Fruit fly (Drosophila melanogaster) whole organism, wandering third instar larva: ENCODE data around the gene CG11951.
A peak's percentile ranks its signal among the peaks of the same experiment; 100 is the strongest.

Experiments
- Abd-B ChIP-seq: fragments of >200 bp; optimal IDR thresholded peaks from 2 replicates; lab custom pipeline; 2017; ENCODE audit warnings: missing biosample characterization, missing genetic modification characterization
- CG32264 ChIP-seq: fragments of 200-800 bp; sonication (Bioruptor generic); optimal IDR thresholded peaks from 2 replicates; lab custom pipeline; 2016; ENCODE audit warnings: missing biosample characterization, missing genetic modification characterization
- CG9705 ChIP-seq: fragments of 200-800 bp; sonication (Bioruptor generic); optimal IDR thresholded peaks from 2 replicates; lab custom pipeline; 2018; ENCODE audit warnings: missing biosample characterization, mild to moderate bottlenecking, missing genetic modification characterization
- CrebA ChIP-seq: fragments of 200-800 bp; sonication (Bioruptor generic); optimal IDR thresholded peaks from 2 replicates; lab custom pipeline; 2016; ENCODE audit warnings: missing biosample characterization, mild to moderate bottlenecking, missing genetic modification characterization, borderline replicate concordance
- Dif ChIP-seq: fragments of 200-275, 200-300 bp; sonication (Bioruptor generic); optimal IDR thresholded peaks from 2 replicates; lab custom pipeline; 2018; ENCODE audit warnings: missing biosample characterization, missing genetic modification characterization; ENCODE audit not compliant: partially characterized antibody
- HLH106 ChIP-seq: fragments of 200-800 bp; optimal IDR thresholded peaks from 3 replicates; lab custom pipeline; 2019; ENCODE audit warnings: missing biosample characterization, mild to moderate bottlenecking, missing genetic modification characterization, moderate library complexity
- Hnf4 ChIP-seq: fragments of 200-800 bp; sonication (Bioruptor generic); optimal IDR thresholded peaks from 2 replicates; lab custom pipeline; 2016; ENCODE audit warnings: missing biosample characterization, mild to moderate bottlenecking, missing genetic modification characterization
- Hr78 ChIP-seq: fragments of >200 bp; optimal IDR thresholded peaks from 2 replicates; lab custom pipeline; 2017; ENCODE audit warnings: missing biosample characterization, missing genetic modification characterization
- Jra ChIP-seq: sonication (Bioruptor generic); optimal IDR thresholded peaks from 2 replicates; lab custom pipeline; 2016; ENCODE audit warnings: missing biosample characterization, missing genetic modification characterization
- Myc ChIP-seq: fragments of >200 bp; optimal IDR thresholded peaks from 2 replicates; lab custom pipeline; 2017
- N ChIP-seq: fragments of >200 bp; optimal IDR thresholded peaks from 2 replicates; lab custom pipeline; 2018; ENCODE audit warnings: missing biosample characterization, missing external identifiers, missing genetic modification characterization
- OdsH ChIP-seq: fragments of 200-800 bp; sonication (Bioruptor generic); optimal IDR thresholded peaks from 2 replicates; lab custom pipeline; 2016; ENCODE audit warnings: missing biosample characterization, mild to moderate bottlenecking, missing genetic modification characterization
- Rel ChIP-seq, 2 experiments: fragments of 200-800 bp; sonication (Bioruptor generic) in 1 of 2; optimal IDR thresholded peaks; 2 replicates in 1 of 2; 3 replicates in 1 of 2; lab custom pipeline; 2016 to 2019; ENCODE audit warnings: mild to moderate bottlenecking in 2 of 2, missing biosample characterization in 2 of 2, missing genetic modification characterization in 2 of 2, moderate library complexity in 1 of 2
- Sp1 ChIP-seq: fragments of 200-800 bp; sonication (Bioruptor generic); optimal IDR thresholded peaks from 3 replicates; lab custom pipeline; 2019; ENCODE audit warnings: missing biosample characterization, mild to moderate bottlenecking, missing genetic modification characterization, moderate library complexity
- Vsx2 ChIP-seq: fragments of 200-300, 225-300 bp; sonication (Bioruptor generic); optimal IDR thresholded peaks from 2 replicates; lab custom pipeline; 2018; ENCODE audit warnings: missing biosample characterization, missing genetic modification characterization; ENCODE audit not compliant: partially characterized antibody
- br ChIP-seq: fragments of 200-800 bp; sonication (Bioruptor generic); optimal IDR thresholded peaks from 2 replicates; lab custom pipeline; 2016; ENCODE audit warnings: missing biosample characterization, missing genetic modification characterization
- brk ChIP-seq: fragments of 200-800 bp; sonication (Bioruptor generic); optimal IDR thresholded peaks from 2 replicates; lab custom pipeline; 2016; ENCODE audit warnings: missing biosample characterization, mild to moderate bottlenecking, missing genetic modification characterization
- dmrt93B ChIP-seq: fragments of 200-800 bp; sonication (Bioruptor generic); optimal IDR thresholded peaks from 2 replicates; lab custom pipeline; 2018; ENCODE audit warnings: missing biosample characterization, mild to moderate bottlenecking, missing genetic modification characterization
- ey ChIP-seq: fragments of 200-800 bp; sonication (Bioruptor generic); optimal IDR thresholded peaks from 2 replicates; lab custom pipeline; 2016; ENCODE audit warnings: missing biosample characterization, missing genetic modification characterization
- fru ChIP-seq: fragments of 200-800 bp; sonication (Bioruptor generic); optimal IDR thresholded peaks from 3 replicates; lab custom pipeline; 2016; ENCODE audit warnings: missing biosample characterization, mild to moderate bottlenecking, missing genetic modification characterization
- h ChIP-seq: fragments of 200-800 bp; sonication (Bioruptor generic); optimal IDR thresholded peaks from 3 replicates; lab custom pipeline; 2016; ENCODE audit warnings: missing biosample characterization, mild to moderate bottlenecking, missing genetic modification characterization
- jim ChIP-seq: fragments of 175-275, 200-325 bp; sonication (Bioruptor generic); optimal IDR thresholded peaks from 2 replicates; lab custom pipeline; 2016; ENCODE audit warnings: missing biosample characterization, mild to moderate bottlenecking, missing genetic modification characterization
- psq ChIP-seq: fragments of 200-800 bp; sonication (Bioruptor generic); optimal IDR thresholded peaks from 3 replicates; lab custom pipeline; 2017; ENCODE audit warnings: missing biosample characterization, mild to moderate bottlenecking, missing genetic modification characterization, moderate library complexity
- rgr ChIP-seq: fragments of 200-800 bp; sonication (Bioruptor generic); optimal IDR thresholded peaks from 3 replicates; lab custom pipeline; 2016; ENCODE audit warnings: missing biosample characterization, mild to moderate bottlenecking, missing genetic modification characterization
- sage ChIP-seq: fragments of 200-800 bp; sonication (Bioruptor generic); optimal IDR thresholded peaks from 2 replicates; lab custom pipeline; 2016; ENCODE audit warnings: missing biosample characterization, mild to moderate bottlenecking, missing genetic modification characterization
- sv ChIP-seq: fragments of 200-800 bp; sonication (Bioruptor generic); optimal IDR thresholded peaks from 3 replicates; lab custom pipeline; 2016; ENCODE audit warnings: missing biosample characterization, missing genetic modification characterization
- tai ChIP-seq: sonication (Bioruptor generic); optimal IDR thresholded peaks from 2 replicates; lab custom pipeline; 2016; ENCODE audit warnings: missing biosample characterization, missing genetic modification characterization
- woc ChIP-seq: sonication (Bioruptor generic); optimal IDR thresholded peaks from 2 replicates; lab custom pipeline; 2016; ENCODE audit warnings: missing biosample characterization, mild to moderate bottlenecking, missing genetic modification characterization

The CG11951 gene

DNA sequence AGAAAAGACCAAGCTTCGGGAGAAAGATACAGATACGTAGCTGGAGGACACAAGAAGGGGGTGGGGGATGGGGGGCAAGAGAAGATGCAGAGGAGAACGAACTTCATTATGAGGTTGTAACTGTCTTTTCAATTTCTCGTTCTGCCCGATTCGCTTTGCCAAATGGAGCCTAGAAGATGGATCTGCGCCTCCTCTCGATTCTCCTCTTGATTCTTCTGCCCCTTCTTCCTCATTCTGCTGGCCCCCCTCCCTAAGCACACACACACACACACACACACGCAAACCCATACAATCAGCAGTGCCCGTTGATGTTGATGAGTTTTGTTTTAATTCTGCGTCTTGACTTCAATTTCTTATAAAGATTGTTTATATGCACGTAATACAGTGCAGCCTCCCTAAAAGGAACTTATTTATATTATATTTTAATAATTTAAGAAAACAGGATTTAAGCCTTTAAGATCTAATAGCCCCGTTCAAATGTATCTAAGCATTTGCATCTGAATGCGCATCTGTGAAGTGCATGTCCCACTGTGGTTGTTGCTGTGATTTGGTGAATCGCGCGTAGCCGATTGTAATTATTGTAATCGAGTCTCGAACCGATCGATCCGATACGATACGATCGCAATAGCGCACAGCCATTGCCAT, 31.4 kb downstream of the CG11951 start (continued):
- TF ChIP-seq ey (GFP tag; lab: Kevin White, UChicago) = peak; percentile 72
- peak; percentile 80 for TF ChIP-seq dmrt93B (GFP tag; lab: Kevin White, UChicago)
- peak; percentile 76 for TF ChIP-seq sage (GFP tag; lab: Kevin White, UChicago)
- peak; percentile 56 for TF ChIP-seq N (GFP tag; lab: Kevin White, UChicago)
- peak; percentile 50 for TF ChIP-seq woc (GFP tag; lab: Kevin White, UChicago)

DNA sequence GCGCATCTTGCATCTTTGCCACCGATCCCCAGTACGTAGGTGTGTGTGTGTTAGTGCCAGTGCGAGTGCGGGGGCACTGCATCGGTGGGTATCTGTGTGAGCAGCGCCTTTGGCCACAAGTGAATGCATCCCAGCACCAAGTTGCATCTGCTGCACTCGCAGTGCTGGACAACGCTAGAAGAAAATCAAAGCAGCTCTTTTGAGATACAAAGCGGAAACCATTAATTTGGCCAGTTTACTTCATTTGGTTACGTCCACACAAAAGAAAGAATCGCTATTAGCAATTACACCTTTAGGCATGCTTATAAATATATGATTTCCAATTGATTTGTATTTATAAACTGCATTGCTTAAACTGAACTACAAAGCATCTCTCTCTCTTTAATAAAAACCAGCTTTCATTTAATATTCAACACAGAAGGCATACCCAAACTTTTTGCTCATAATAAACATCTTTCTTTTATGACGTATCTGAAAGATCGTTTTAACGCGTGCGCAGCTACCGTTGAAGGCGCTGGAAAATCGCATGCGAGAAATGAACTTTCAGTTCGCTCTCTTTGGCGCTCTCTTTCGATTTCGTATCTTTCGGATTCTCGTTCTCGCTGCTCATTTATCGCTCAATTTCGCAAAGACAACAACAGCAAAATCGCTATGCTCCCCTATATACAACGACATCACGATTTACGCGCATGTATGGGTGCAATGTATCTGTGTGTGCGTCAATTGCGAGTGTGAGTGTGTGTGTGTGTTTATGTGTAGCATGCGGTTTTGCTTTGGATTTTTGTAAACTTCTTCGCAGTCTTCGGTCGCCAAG, 32.1 kb downstream of the CG11951 start:
- TF ChIP-seq brk (GFP tag; lab: Kevin White, UChicago) = peak; percentile 31
- peak; percentile 2 for TF ChIP-seq Rel (GFP tag; optimal IDR thresholded peaks at IDR 0.05; lab: Kevin White, UChicago)
- no peak for TF ChIP-seq Rel (tag; optimal IDR thresholded peaks at IDR 0.05; lab: Kevin White, UChicago)
- TF ChIP-seq sage (GFP tag; lab: Kevin White, UChicago) = peak; percentile 10
- TF ChIP-seq Vsx2 (GFP tag; lab: Kevin White, UChicago) = peak; percentile 41
- TF ChIP-seq Dif (GFP tag; lab: Kevin White, UChicago) = peak; percentile 20
- no peak for TF ChIP-seq N (GFP tag; lab: Kevin White, UChicago)
- TF ChIP-seq tai (GFP tag; lab: Kevin White, UChicago) = no peak

DNA sequence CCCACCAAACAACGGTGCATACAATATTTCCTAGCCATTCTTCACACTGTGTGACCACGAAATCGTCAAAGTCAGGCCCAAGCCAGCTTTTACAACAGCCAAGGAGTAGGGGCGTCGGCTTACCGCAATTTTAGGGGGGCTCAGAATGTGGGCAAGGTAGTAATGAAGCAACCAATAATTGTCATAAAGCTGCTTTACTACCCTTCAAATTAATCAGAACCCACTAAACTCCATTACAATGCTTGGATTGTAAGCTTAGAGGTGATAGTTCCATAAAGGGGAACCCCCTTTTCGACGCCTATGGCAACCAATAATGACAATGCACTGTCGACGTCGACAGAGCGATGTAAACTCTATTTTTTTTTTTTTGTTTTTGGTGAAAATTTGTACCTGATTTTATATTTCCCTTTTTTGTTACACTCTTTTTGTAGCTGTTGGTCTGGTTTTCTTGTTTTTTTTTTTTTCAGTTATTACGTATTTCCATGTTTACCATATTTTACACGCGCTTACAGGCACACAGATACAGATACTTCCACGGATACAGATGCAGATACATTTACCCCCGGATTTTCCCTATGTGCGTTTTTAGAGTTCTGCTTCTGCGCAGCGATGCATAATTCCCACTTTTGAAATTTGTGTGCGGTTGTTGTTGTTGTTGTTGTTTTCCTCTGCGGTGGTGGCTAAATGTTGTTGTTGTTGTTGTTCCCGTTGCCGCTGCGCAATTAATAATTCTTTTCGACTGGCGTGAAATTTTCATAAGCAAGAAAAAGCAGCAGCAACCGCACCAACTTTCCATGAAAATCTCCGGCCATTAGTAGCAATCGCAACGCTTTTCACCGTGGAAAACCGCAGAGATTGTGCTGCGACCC, 33.7 kb downstream of the CG11951 start:
- TF ChIP-seq sv (peak; percentile 50), Jra (GFP tag; lab: Kevin White, UChicago) (no peak)

DNA sequence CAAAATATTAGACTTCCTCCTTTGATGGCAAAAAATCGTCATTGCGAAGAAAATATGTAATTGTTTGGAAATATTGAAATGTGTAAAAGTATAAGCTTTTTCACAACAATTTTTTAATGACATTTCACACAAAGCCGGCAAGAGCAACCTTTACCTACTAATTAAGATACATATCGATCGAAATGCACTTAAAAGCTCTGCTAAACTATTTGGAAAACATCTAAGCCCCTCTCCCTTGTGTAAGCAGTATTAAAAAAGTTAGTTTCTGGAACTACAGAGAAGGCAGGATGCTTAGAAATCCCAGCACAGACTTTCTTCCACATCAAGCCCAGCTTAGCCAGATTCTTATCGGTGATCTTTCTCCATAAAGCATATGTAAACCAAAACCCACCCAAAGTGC, 34.5 kb downstream of the CG11951 start, which contains the start of gene Cyt-c1L:
Gene Cyt-c1L, minus strand, starts transcription at position 101 of the 400 bp plus-strand sequence.
- TF ChIP-seq CG32264 (GFP tag; lab: Kevin White, UChicago) = no peak
- TF ChIP-seq woc (GFP tag; lab: Kevin White, UChicago) = no peak
- no peak for TF ChIP-seq Sp1 (GFP tag; lab: Kevin White, UChicago)
- no peak for TF ChIP-seq Hr78
- TF ChIP-seq sage (GFP tag; lab: Kevin White, UChicago) = no peak
- TF ChIP-seq CG9705 (GFP tag; lab: Kevin White, UChicago) = no peak
- TF ChIP-seq Myc (lab: Kevin White, UChicago) = no peak
- TF ChIP-seq Jra (GFP tag; lab: Kevin White, UChicago) = no peak
- no peak for TF ChIP-seq brk (GFP tag; lab: Kevin White, UChicago)
- TF ChIP-seq fru (GFP tag; lab: Kevin White, UChicago) = no peak
- no peak for TF ChIP-seq OdsH (GFP tag; lab: Kevin White, UChicago)
- TF ChIP-seq Hnf4 (GFP tag; lab: Kevin White, UChicago) = no peak

DNA sequence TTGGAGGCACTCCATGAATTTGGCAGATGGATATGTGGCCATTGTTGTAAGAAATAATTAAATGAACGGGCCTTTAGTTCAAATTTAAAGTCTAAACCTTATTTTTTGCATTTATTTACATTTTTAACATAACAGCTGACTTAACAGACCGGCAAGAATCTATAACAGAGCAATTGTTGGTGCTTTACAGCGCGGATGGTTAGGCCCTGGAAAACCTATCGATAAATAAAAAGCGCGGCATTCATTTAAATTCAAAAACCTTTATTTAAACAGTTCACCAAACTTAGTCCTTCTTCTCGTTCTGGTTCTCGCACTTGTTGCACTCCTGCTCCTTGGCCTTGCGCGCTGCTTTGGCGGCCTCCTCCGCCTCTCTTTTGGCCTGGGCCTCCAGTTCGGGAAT, 36.1 kb downstream of the CG11951 start, which contains the start of gene Mesh1:
Gene Mesh1, minus strand, starts transcription at position 108 of the 400 bp plus-strand sequence.
- TF ChIP-seq tai (GFP tag; lab: Kevin White, UChicago) = no peak
- no peak for TF ChIP-seq jim (GFP tag; lab: Kevin White, UChicago)
- TF ChIP-seq OdsH (GFP tag; lab: Kevin White, UChicago) = no peak
- no peak for TF ChIP-seq Abd-B (GFP tag; lab: Kevin White, UChicago)
- no peak for TF ChIP-seq CG9705 (GFP tag; lab: Kevin White, UChicago)
- TF ChIP-seq Dif (GFP tag; lab: Kevin White, UChicago) = no peak
- no peak for TF ChIP-seq Hnf4 (GFP tag; lab: Kevin White, UChicago)
- no peak for TF ChIP-seq Sp1 (GFP tag; lab: Kevin White, UChicago)
- no peak for TF ChIP-seq HLH106 (tag; lab: Kevin White, UChicago)
- no peak for TF ChIP-seq rgr (GFP tag; lab: Kevin White, UChicago)
- no peak for TF ChIP-seq woc (GFP tag; lab: Kevin White, UChicago)
- no peak for TF ChIP-seq CrebA (GFP tag; lab: Kevin White, UChicago)
- TF ChIP-seq br (GFP tag; lab: Kevin White, UChicago) = no peak
- no peak for TF ChIP-seq h (GFP tag; lab: Kevin White, UChicago)
- TF ChIP-seq Vsx2 (GFP tag; lab: Kevin White, UChicago) = no peak
- TF ChIP-seq psq = no peak
- TF ChIP-seq Rel (GFP tag; optimal IDR thresholded peaks at IDR 0.05; lab: Kevin White, UChicago) = no peak
- TF ChIP-seq Rel (tag; optimal IDR thresholded peaks at IDR 0.05; lab: Kevin White, UChicago) = no peak
